Worm (Caenorhabditis elegans) whole organism, L4/young adult: Measurements from ENCODE around the gene H12I19.115.

ENCODE experiments used
- W03F9.2 ChIP-seq: fragments of 150-350 bp; optimal IDR thresholded peaks from 2 replicates; lab custom pipeline; 2014; ENCODE audit warnings: missing biosample characterization, missing genetic modification characterization
- dao-5 ChIP-seq: sonication (generic microtip); optimal IDR thresholded peaks from 2 replicates; lab custom pipeline; 2016; ENCODE audit warnings: missing genotype, missing genetic modification characterization, moderate library complexity, missing compliant biosample characterization
- him-1 ChIP-seq: sonication (generic microtip); optimal IDR thresholded peaks from 2 replicates; lab custom pipeline; 2016; ENCODE audit warnings: missing genotype, missing genetic modification reagents, missing genetic modification characterization, missing compliant biosample characterization

DNA sequence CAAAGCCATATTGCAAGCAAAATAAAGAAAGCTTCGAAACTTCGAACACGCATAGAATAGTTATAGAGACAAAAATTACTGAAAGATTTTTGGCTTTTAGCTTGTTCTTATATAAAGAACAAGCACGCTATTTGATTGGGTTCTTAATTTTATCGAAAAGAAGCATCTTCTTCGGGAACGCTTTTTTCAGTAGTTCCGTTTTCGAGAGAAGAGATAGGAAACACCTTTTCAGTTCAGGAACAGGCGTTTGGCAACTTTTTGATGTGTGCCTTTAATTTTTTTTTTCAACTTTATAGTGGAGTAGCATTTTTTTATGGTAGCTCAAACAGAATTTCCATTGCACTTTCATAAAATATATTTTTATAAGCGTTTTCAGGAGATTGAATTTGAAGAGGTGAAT is 35.1 kb upstream of the H12I19.115 start, which contains the start of gene R05A10.7:
- TF ChIP-seq dao-5 (tag; lab: Kevin White, UChicago): no peak
- no peak for TF ChIP-seq him-1
- TF ChIP-seq W03F9.2: no peak
